Fruit fly (Drosophila melanogaster): ENCODE results near the gene Apc2.

Apc2 gene

dm6 chr3R:24163556-24164022 is at the start of gene Apc2 (continued):
- TF ChIP-seq bcd (GFP tag; optimal IDR thresholded peaks at IDR 0.05) (peak; percentile 57), HLH3B (GFP tag; IDR thresholded peaks at IDR 0.05) (peak; percentile 57; the same call in 1 of the 2 replicates), CG7271 (tag; optimal IDR thresholded peaks at IDR 0.05) (no peak), unpg (GFP tag; optimal IDR thresholded peaks at IDR 0.05) (peak; percentile 66), CG17385 (GFP tag; optimal IDR thresholded peaks at IDR 0.05) (peak; percentile 54), fd102C (GFP tag; optimal IDR thresholded peaks at IDR 0.05) (no peak), slbo (GFP tag; IDR thresholded peaks at IDR 0.05) (peak; percentile 82), trem (tag; optimal IDR thresholded peaks at IDR 0.05) (peak; percentile 73), CG9817 (tag; optimal IDR thresholded peaks at IDR 0.05) (peak; percentile 58), Spps (tag; optimal IDR thresholded peaks at IDR 0.05) (peak; percentile 23), CG17802 (tag; optimal IDR thresholded peaks at IDR 0.05) (no peak), CG12155 (GFP tag; optimal IDR thresholded peaks at IDR 0.05) (peak; percentile 32), caup (GFP tag; optimal IDR thresholded peaks at IDR 0.05; ENCODE audit: severe bottlenecking) (peak; percentile 43), Dip3 (GFP tag; optimal IDR thresholded peaks at IDR 0.05) (peak; percentile 34), YL-1 (GFP tag; optimal IDR thresholded peaks at IDR 0.05) (peak; percentile 47), lmd (GFP tag; IDR thresholded peaks at IDR 0.05) (peak; percentile 64), Bdp1 (GFP tag; optimal IDR thresholded peaks at IDR 0.05) (peak; percentile 14), ewg (GFP tag; optimal IDR thresholded peaks at IDR 0.05) (peak; percentile 73), odd (GFP tag; optimal IDR thresholded peaks at IDR 0.05) (no peak), nerfin-1 (tag; optimal IDR thresholded peaks at IDR 0.05) (peak; percentile 24), CG7357 (GFP tag; IDR thresholded peaks at IDR 0.05) (peak; percentile 35; the same call in 1 of the 3 replicates), CG4360 (GFP tag; IDR thresholded peaks at IDR 0.05) (no peak), CG14667 (GFP tag; IDR thresholded peaks at IDR 0.05) (peak; percentile 28; the same call in 1 of the 2 replicates), E2f1 (GFP tag; IDR thresholded peaks at IDR 0.05) (peak; percentile 56; the same call in 1 of the 2 replicates), Mad (GFP tag; optimal IDR thresholded peaks at IDR 0.05) (no peak), sens (GFP tag) (peak; percentile 91), ap (GFP tag; IDR thresholded peaks at IDR 0.05) (no peak), CG14441 (GFP tag; IDR thresholded peaks at IDR 0.05) (peak; percentile 64; the same call in 1 of the 2 replicates), Awh (GFP tag; IDR thresholded peaks at IDR 0.05) (no peak), fd96Cb (tag; optimal IDR thresholded peaks at IDR 0.05) (peak; percentile 62), Ets97D (GFP tag; optimal IDR thresholded peaks at IDR 0.05) (peak; percentile 8), Trl (optimal IDR thresholded peaks at IDR 0.05) (no peak), Trl (GFP tag; optimal IDR thresholded peaks at IDR 0.05) (peak; percentile 16), amos (GFP tag; IDR thresholded peaks at IDR 0.05; ENCODE audit: partially characterized antibody) (peak; percentile 52), CG10979 (tag; optimal IDR thresholded peaks at IDR 0.05) (peak; percentile 62), Dad (GFP tag; optimal IDR thresholded peaks at IDR 0.05) (no peak), stc (GFP tag; IDR thresholded peaks at IDR 0.05) (peak; percentile 59; the same call in 1 of the 2 replicates), Meics (GFP tag; optimal IDR thresholded peaks at IDR 0.05) (peak; percentile 63), bsh (GFP tag; optimal IDR thresholded peaks at IDR 0.05) (peak in 1 of 2 experiments; percentile 63), mld (GFP tag; IDR thresholded peaks at IDR 0.05; ENCODE audit: partially characterized antibody) (no peak), Sin3A (optimal IDR thresholded peaks at IDR 0.05) (no peak), CG32767 (GFP tag; IDR thresholded peaks at IDR 0.05) (0 out of 2 replicates have a peak, but pooled peaks have one; percentile 17), CG5245 (GFP tag; optimal IDR thresholded peaks at IDR 0.05) (peak; percentile 42), slou (GFP tag; optimal IDR thresholded peaks at IDR 0.05) (no peak), Scr (GFP tag; IDR thresholded peaks at IDR 0.05; ENCODE audit: partially characterized antibody) (peak; percentile 74), HLH54F (GFP tag; optimal IDR thresholded peaks at IDR 0.05) (peak; percentile 36), CG4854 (GFP tag; optimal IDR thresholded peaks at IDR 0.05) (peak; percentile 25), CG12219 (GFP tag; optimal IDR thresholded peaks at IDR 0.05) (peak; percentile 5), ERR (GFP tag; optimal IDR thresholded peaks at IDR 0.05) (no peak), Sry-δ (GFP tag; optimal IDR thresholded peaks at IDR 0.05) (peak; percentile 66), CG9727 (GFP tag; optimal IDR thresholded peaks at IDR 0.05) (peak; percentile 74)

Measured in whole organism, embryonic.